Worm (Caenorhabditis elegans): Measurements from ENCODE around the gene ZC317.2.

ZC317.2 gene

DNA sequence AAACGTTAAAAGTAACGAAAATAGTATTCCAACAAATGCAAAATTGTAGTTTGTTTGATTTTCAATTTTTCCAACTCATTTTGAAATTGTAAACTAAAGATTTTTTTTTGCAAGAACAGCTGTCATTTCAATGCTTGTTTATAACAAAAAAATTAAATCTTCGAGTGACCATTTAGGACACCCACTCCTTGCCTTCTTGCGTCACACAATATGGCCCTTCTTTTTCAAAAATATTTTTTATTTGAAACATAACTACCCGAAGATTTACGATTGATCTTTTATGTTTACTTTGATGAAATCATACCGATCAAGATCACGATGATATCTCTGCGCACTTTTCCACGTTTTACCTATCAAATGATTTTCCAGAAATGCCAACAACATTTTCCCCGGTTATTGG is at the start of gene ZC317.2:
ZC317.2 (plus strand) TSS at position 301 of the 400 bp plus-strand sequence.
- TF ChIP-seq nhr-10 (tag; optimal IDR thresholded peaks at IDR 0.05) (no peak), lin-29 (GFP tag; IDR thresholded peaks at IDR 0.05) (no peak), aha-1 (tag) (peak; percentile 53), aly-2 (tag; optimal IDR thresholded peaks at IDR 0.05) (no peak)

DNA sequence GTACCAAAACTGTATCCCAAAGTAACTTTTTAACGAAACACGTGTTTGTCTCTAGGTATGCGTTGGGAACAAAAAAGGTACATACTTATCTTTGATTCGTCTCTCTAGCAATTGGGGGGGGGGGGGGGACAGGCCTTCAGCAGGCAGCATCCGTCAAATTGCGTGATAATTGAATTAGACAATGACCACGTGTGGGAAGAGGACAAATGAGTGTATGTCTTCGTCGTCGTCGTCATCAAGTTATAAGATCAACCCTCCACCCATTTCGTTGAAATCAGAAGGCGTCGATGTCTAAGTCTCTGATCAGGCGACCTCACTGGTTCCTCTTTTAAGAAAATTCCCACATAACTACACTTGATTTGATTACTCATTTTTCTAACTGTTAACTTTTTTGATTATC is 49.2 kb upstream of the ZC317.2 start, which contains the start of gene F08F3.4:
F08F3.4 (plus strand) TSS at position 277 of the 400 bp plus-strand sequence.
- TF ChIP-seq ces-1 (GFP tag; optimal IDR thresholded peaks at IDR 0.05): no peak
- TF ChIP-seq php-3 (GFP tag; IDR thresholded peaks at IDR 0.05): no peak
- no peak for TF ChIP-seq madf-9 (GFP tag; conservative IDR thresholded peaks at IDR 0.05)
- peak; percentile 96 for TF ChIP-seq mxl-3 (GFP tag; optimal IDR thresholded peaks at IDR 0.05)
- no peak for TF ChIP-seq nhr-102 (tag; optimal IDR thresholded peaks at IDR 0.05)
- no peak for TF ChIP-seq mdt-29 (GFP tag; IDR thresholded peaks at IDR 0.05)
- no peak for TF ChIP-seq Y48G9A.11 (GFP tag; IDR thresholded peaks at IDR 0.05)
- TF ChIP-seq nhr-48 (tag; optimal IDR thresholded peaks at IDR 0.05): peak; percentile 80
- no peak for TF ChIP-seq zip-11 (GFP tag; IDR thresholded peaks at IDR 0.05)
- no peak for TF ChIP-seq madf-5 (GFP tag; IDR thresholded peaks at IDR 0.05)
- TF ChIP-seq lin-1 (GFP tag; IDR thresholded peaks at IDR 0.05): 0 out of 2 replicates have a peak, but pooled peaks have one; percentile 26
- no peak for TF ChIP-seq lin-13 (GFP tag; optimal IDR thresholded peaks at IDR 0.05)
- peak; percentile 30 for TF ChIP-seq nhr-28 (tag; optimal IDR thresholded peaks at IDR 0.05)
- TF ChIP-seq ceh-62 (tag; optimal IDR thresholded peaks at IDR 0.05): no peak
- TF ChIP-seq lir-3 (tag; optimal IDR thresholded peaks at IDR 0.05): no peak
- peak; percentile 80 for TF ChIP-seq hlh-11 (tag; optimal IDR thresholded peaks at IDR 0.05)
- TF ChIP-seq D1046.2 (GFP tag; IDR thresholded peaks at IDR 0.05): no peak
- no peak for TF ChIP-seq R02D3.7 (tag; optimal IDR thresholded peaks at IDR 0.05)
- no peak for TF ChIP-seq nhr-11 (tag; optimal IDR thresholded peaks at IDR 0.05)
- no peak for TF ChIP-seq F37D6.2 (tag; optimal IDR thresholded peaks at IDR 0.05)
- no peak for TF ChIP-seq sdz-12 (GFP tag; optimal IDR thresholded peaks at IDR 0.05)
- TF ChIP-seq zfp-2 (tag; optimal IDR thresholded peaks at IDR 0.05): no peak
- TF ChIP-seq tra-1 (GFP tag; IDR thresholded peaks at IDR 0.05): peak; percentile 28; the same call in 1 of the 2 replicates
- no peak for TF ChIP-seq ceh-82 (tag; optimal IDR thresholded peaks at IDR 0.05)
- TF ChIP-seq ceh-20 (GFP tag; IDR thresholded peaks at IDR 0.05): 0 out of 2 replicates have a peak, but pooled peaks have one; percentile 38
- TF ChIP-seq ctbp-1 (GFP tag; IDR thresholded peaks at IDR 0.05): 0 out of 2 replicates have a peak, but pooled peaks have one; percentile 26
- no peak for TF ChIP-seq mes-2 (tag; optimal IDR thresholded peaks at IDR 0.05; ENCODE audit: poor library complexity, severe bottlenecking)
- peak; percentile 67 for TF ChIP-seq dmd-6 (GFP tag; IDR thresholded peaks at IDR 0.05)
- TF ChIP-seq lsy-2 (tag; optimal IDR thresholded peaks at IDR 0.05): no peak
- TF ChIP-seq gei-8 (GFP tag; optimal IDR thresholded peaks at IDR 0.05): peak; percentile 55
- peak in 1 of 2 experiments; percentile 43 for TF ChIP-seq mdl-1 (tag; optimal IDR thresholded peaks at IDR 0.05)

DNA sequence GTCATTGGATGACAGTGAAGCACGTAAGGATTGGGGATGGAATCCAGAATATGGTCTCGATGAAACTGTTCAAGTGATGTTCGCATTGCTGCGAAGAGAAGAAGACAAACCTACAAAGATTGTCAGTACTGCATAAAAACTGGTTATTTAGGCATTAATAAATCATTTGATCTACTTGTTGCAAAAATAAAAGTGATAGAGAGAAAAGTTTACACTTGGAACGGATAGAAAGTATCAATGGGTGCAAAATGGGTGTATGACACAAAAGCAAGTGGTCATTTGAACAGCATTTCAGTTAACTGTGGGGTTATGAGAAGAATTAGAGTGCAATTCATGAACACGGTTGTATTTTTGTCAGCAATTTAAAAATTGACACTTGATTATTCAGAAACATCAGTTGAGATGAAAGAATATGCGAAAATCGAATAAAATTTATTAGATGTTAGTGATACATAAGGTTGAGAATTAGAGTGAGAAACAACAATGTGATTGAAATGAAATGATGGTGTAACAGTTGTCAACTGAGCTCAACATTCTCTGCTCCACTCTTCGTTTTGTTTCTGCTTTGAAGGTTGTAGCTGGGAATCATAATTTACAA is 47.0 kb upstream of the ZC317.2 start, which contains the start of gene F08F3.10:
F08F3.10 (plus strand) TSS at position 548 of the 598 bp plus-strand sequence.
- TF ChIP-seq nhr-48 (tag; optimal IDR thresholded peaks at IDR 0.05) (peak; percentile 62), dmd-6 (GFP tag; IDR thresholded peaks at IDR 0.05) (peak; percentile 65), nhr-28 (tag; optimal IDR thresholded peaks at IDR 0.05) (peak; percentile 31), aha-1 (tag) (peak; percentile 83), snpc-4 (tag; optimal IDR thresholded peaks at IDR 0.05) (no peak), F26F4.8 (GFP tag; conservative IDR thresholded peaks at IDR 0.05) (no peak), mdl-1 (tag; optimal IDR thresholded peaks at IDR 0.05) (peak in 1 of 2 experiments; percentile 22), rbr-2 (tag; optimal IDR thresholded peaks at IDR 0.05) (no peak)

All from whole organism, L4 larva.